Fruit fly (Drosophila melanogaster) whole organism, wandering third instar larva: Measurements from ENCODE around the gene RabX6.

Experiments
- Abd-B ChIP-seq: fragments of >200 bp; optimal IDR thresholded peaks from 2 replicates; lab custom pipeline; 2017; ENCODE audit warnings: missing biosample characterization, missing genetic modification characterization
- CG32264 ChIP-seq: fragments of 200-800 bp; sonication (Bioruptor generic); optimal IDR thresholded peaks from 2 replicates; lab custom pipeline; 2016; ENCODE audit warnings: missing biosample characterization, missing genetic modification characterization
- CG9705 ChIP-seq: fragments of 200-800 bp; sonication (Bioruptor generic); optimal IDR thresholded peaks from 2 replicates; lab custom pipeline; 2018; ENCODE audit warnings: missing biosample characterization, mild to moderate bottlenecking, missing genetic modification characterization
- CrebA ChIP-seq: fragments of 200-800 bp; sonication (Bioruptor generic); optimal IDR thresholded peaks from 2 replicates; lab custom pipeline; 2016; ENCODE audit warnings: missing biosample characterization, mild to moderate bottlenecking, missing genetic modification characterization, borderline replicate concordance
- Dfd ChIP-seq: fragments of >200 bp; optimal IDR thresholded peaks from 2 replicates; lab custom pipeline; 2017; ENCODE audit warnings: missing biosample characterization, missing genetic modification characterization
- Dif ChIP-seq: fragments of 200-275, 200-300 bp; sonication (Bioruptor generic); optimal IDR thresholded peaks from 2 replicates; lab custom pipeline; 2018; ENCODE audit warnings: missing biosample characterization, missing genetic modification characterization; ENCODE audit not compliant: partially characterized antibody
- GATAd ChIP-seq: sonication (Bioruptor generic); optimal IDR thresholded peaks from 2 replicates; lab custom pipeline; 2016; ENCODE audit warnings: missing biosample characterization, missing genetic modification characterization
- HLH106 ChIP-seq: fragments of 200-800 bp; optimal IDR thresholded peaks from 3 replicates; lab custom pipeline; 2019; ENCODE audit warnings: missing biosample characterization, mild to moderate bottlenecking, missing genetic modification characterization, moderate library complexity
- Hnf4 ChIP-seq: fragments of 200-800 bp; sonication (Bioruptor generic); optimal IDR thresholded peaks from 2 replicates; lab custom pipeline; 2016; ENCODE audit warnings: missing biosample characterization, mild to moderate bottlenecking, missing genetic modification characterization
- Hr78 ChIP-seq: fragments of >200 bp; optimal IDR thresholded peaks from 2 replicates; lab custom pipeline; 2017; ENCODE audit warnings: missing biosample characterization, missing genetic modification characterization
- Hr83 ChIP-seq: fragments of 200-300 bp; sonication (Bioruptor generic); optimal IDR thresholded peaks from 2 replicates; lab custom pipeline; 2016; ENCODE audit warnings: missing biosample characterization, mild to moderate bottlenecking, missing genetic modification characterization, moderate library complexity; ENCODE audit not compliant: poor library complexity, severe bottlenecking
- Jra ChIP-seq: sonication (Bioruptor generic); optimal IDR thresholded peaks from 2 replicates; lab custom pipeline; 2016; ENCODE audit warnings: missing biosample characterization, missing genetic modification characterization
- Mio ChIP-seq: sonication (Bioruptor generic); optimal IDR thresholded peaks from 2 replicates; lab custom pipeline; 2016; ENCODE audit warnings: missing biosample characterization, missing genetic modification characterization
- Myc ChIP-seq: fragments of >200 bp; optimal IDR thresholded peaks from 2 replicates; lab custom pipeline; 2017
- N ChIP-seq: fragments of >200 bp; optimal IDR thresholded peaks from 2 replicates; lab custom pipeline; 2018; ENCODE audit warnings: missing biosample characterization, missing external identifiers, missing genetic modification characterization
- OdsH ChIP-seq: fragments of 200-800 bp; sonication (Bioruptor generic); optimal IDR thresholded peaks from 2 replicates; lab custom pipeline; 2016; ENCODE audit warnings: missing biosample characterization, mild to moderate bottlenecking, missing genetic modification characterization
- Rel ChIP-seq, 2 experiments: fragments of 200-800 bp; sonication (Bioruptor generic) in 1 of 2; optimal IDR thresholded peaks; 2 replicates in 1 of 2; 3 replicates in 1 of 2; lab custom pipeline; 2016 to 2019; ENCODE audit warnings: mild to moderate bottlenecking in 2 of 2, missing biosample characterization in 2 of 2, missing genetic modification characterization in 2 of 2, moderate library complexity in 1 of 2
- Sp1 ChIP-seq: fragments of 200-800 bp; sonication (Bioruptor generic); optimal IDR thresholded peaks from 3 replicates; lab custom pipeline; 2019; ENCODE audit warnings: missing biosample characterization, mild to moderate bottlenecking, missing genetic modification characterization, moderate library complexity
- Vsx2 ChIP-seq: fragments of 200-300, 225-300 bp; sonication (Bioruptor generic); optimal IDR thresholded peaks from 2 replicates; lab custom pipeline; 2018; ENCODE audit warnings: missing biosample characterization, missing genetic modification characterization; ENCODE audit not compliant: partially characterized antibody
- br ChIP-seq: fragments of 200-800 bp; sonication (Bioruptor generic); optimal IDR thresholded peaks from 2 replicates; lab custom pipeline; 2016; ENCODE audit warnings: missing biosample characterization, missing genetic modification characterization
- brk ChIP-seq: fragments of 200-800 bp; sonication (Bioruptor generic); optimal IDR thresholded peaks from 2 replicates; lab custom pipeline; 2016; ENCODE audit warnings: missing biosample characterization, mild to moderate bottlenecking, missing genetic modification characterization
- dl ChIP-seq, 2 experiments: fragments of 175-275, 200-275 bp in 1 of 2; fragments of 200-275 bp in 1 of 2; sonication (Bioruptor generic); optimal IDR thresholded peaks; lab custom pipeline; 2018; ENCODE audit warnings: mild to moderate bottlenecking in 2 of 2, missing biosample characterization in 2 of 2, missing genetic modification characterization in 2 of 2, moderate library complexity in 2 of 2; ENCODE audit not compliant: partially characterized antibody in 2 of 2, insufficient read depth in 1 of 2
- dmrt93B ChIP-seq: fragments of 200-800 bp; sonication (Bioruptor generic); optimal IDR thresholded peaks from 2 replicates; lab custom pipeline; 2018; ENCODE audit warnings: missing biosample characterization, mild to moderate bottlenecking, missing genetic modification characterization
- dsf ChIP-seq: sonication (Bioruptor generic); optimal IDR thresholded peaks from 2 replicates; lab custom pipeline; 2016; ENCODE audit warnings: missing biosample characterization, missing genetic modification characterization, borderline replicate concordance
- ey ChIP-seq: fragments of 200-800 bp; sonication (Bioruptor generic); optimal IDR thresholded peaks from 2 replicates; lab custom pipeline; 2016; ENCODE audit warnings: missing biosample characterization, missing genetic modification characterization
- foxo ChIP-seq, 2 experiments: fragments of 200-800 bp; sonication (Bioruptor generic); optimal IDR thresholded peaks; 2 replicates in 1 of 2; 3 replicates in 1 of 2; lab custom pipeline; 2016 to 2017; ENCODE audit warnings: missing biosample characterization in 2 of 2, missing genetic modification characterization in 2 of 2
- fru ChIP-seq: fragments of 200-800 bp; sonication (Bioruptor generic); optimal IDR thresholded peaks from 3 replicates; lab custom pipeline; 2016; ENCODE audit warnings: missing biosample characterization, mild to moderate bottlenecking, missing genetic modification characterization
- h ChIP-seq: fragments of 200-800 bp; sonication (Bioruptor generic); optimal IDR thresholded peaks from 3 replicates; lab custom pipeline; 2016; ENCODE audit warnings: missing biosample characterization, mild to moderate bottlenecking, missing genetic modification characterization
- jim ChIP-seq: fragments of 175-275, 200-325 bp; sonication (Bioruptor generic); optimal IDR thresholded peaks from 2 replicates; lab custom pipeline; 2016; ENCODE audit warnings: missing biosample characterization, mild to moderate bottlenecking, missing genetic modification characterization
- lola ChIP-seq: fragments of >200 bp; optimal IDR thresholded peaks from 2 replicates; lab custom pipeline; 2017; ENCODE audit warnings: missing biosample characterization, missing genetic modification characterization
- pan ChIP-seq: fragments of >200 bp; optimal IDR thresholded peaks from 2 replicates; lab custom pipeline; 2017
- psq ChIP-seq: fragments of 200-800 bp; sonication (Bioruptor generic); optimal IDR thresholded peaks from 3 replicates; lab custom pipeline; 2017; ENCODE audit warnings: missing biosample characterization, mild to moderate bottlenecking, missing genetic modification characterization, moderate library complexity
- rgr ChIP-seq: fragments of 200-800 bp; sonication (Bioruptor generic); optimal IDR thresholded peaks from 3 replicates; lab custom pipeline; 2016; ENCODE audit warnings: missing biosample characterization, mild to moderate bottlenecking, missing genetic modification characterization
- sage ChIP-seq: fragments of 200-800 bp; sonication (Bioruptor generic); optimal IDR thresholded peaks from 2 replicates; lab custom pipeline; 2016; ENCODE audit warnings: missing biosample characterization, mild to moderate bottlenecking, missing genetic modification characterization
- sv ChIP-seq: fragments of 200-800 bp; sonication (Bioruptor generic); optimal IDR thresholded peaks from 3 replicates; lab custom pipeline; 2016; ENCODE audit warnings: missing biosample characterization, missing genetic modification characterization
- tai ChIP-seq: sonication (Bioruptor generic); optimal IDR thresholded peaks from 2 replicates; lab custom pipeline; 2016; ENCODE audit warnings: missing biosample characterization, missing genetic modification characterization
- usp ChIP-seq: fragments of >200 bp; optimal IDR thresholded peaks from 2 replicates; lab custom pipeline; 2017; ENCODE audit warnings: missing biosample characterization, missing genetic modification characterization
- woc ChIP-seq: sonication (Bioruptor generic); optimal IDR thresholded peaks from 2 replicates; lab custom pipeline; 2016; ENCODE audit warnings: missing biosample characterization, mild to moderate bottlenecking, missing genetic modification characterization

Gene RabX6

DNA sequence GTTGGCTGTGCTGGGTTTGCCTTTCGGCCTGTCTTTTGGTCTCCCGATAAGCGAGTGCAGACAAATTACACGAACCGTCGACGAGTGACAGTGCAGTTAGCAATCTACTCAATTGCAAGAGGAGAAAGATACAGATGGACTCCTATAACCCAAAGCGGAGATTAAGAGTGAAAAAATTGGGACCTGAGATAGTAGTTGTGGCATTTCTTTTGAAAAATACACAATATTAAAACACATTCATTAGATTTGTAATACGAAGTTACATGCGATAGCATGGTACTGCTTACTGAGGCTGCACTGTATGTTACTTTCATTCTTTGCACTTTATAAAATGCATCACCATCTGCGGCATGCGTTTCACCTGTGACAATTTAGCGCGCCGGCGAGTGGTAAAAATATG, 36.9 kb downstream of the RabX6 start:
- TF ChIP-seq Hr83 (GFP tag; lab: Kevin White, UChicago) (no peak), dmrt93B (GFP tag; lab: Kevin White, UChicago) (peak; percentile 2), OdsH (peak; percentile 4), foxo (GFP tag; optimal IDR thresholded peaks at IDR 0.05; lab: Kevin White, UChicago) (peak in 1 of 2 experiments; percentile 45), h (peak; percentile 37), fru (GFP tag; lab: Kevin White, UChicago) (peak; percentile 39), Dif (GFP tag; lab: Kevin White, UChicago) (no peak)
- TF ChIP-seq, all 38 proteins: peak for 5

DNA sequence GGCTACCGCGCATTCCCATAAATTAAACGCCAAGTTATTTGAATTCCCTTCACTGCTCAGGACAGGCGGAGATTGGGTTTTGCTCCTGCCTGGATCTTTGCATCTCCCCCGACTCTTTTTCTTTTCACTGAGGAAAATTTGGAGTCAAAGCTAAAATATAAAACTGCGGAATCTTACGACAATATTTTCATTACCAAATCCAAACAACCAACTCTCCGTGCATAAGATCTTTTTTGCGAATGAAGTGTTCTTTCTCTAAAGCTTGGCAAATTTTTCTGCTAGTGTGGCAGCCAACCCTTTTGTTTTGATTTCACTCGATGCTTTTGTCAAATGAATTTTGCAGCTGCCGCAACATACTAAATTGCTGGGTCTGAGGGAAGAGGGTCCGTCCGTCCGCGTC, 37.6 kb downstream of the RabX6 start:
- TF ChIP-seq dsf (GFP tag; lab: Kevin White, UChicago) (peak; percentile 25), Sp1 (GFP tag; lab: Kevin White, UChicago) (peak; percentile 91), pan (lab: Kevin White, UChicago) (no peak), br (GFP tag; lab: Kevin White, UChicago) (peak; percentile 91), rgr (GFP tag; lab: Kevin White, UChicago) (peak; percentile 91), lola (no peak), GATAd (GFP tag; lab: Kevin White, UChicago) (no peak), Abd-B (GFP tag; lab: Kevin White, UChicago) (no peak), sv (GFP tag; lab: Kevin White, UChicago) (no peak), h (peak; percentile 93), sage (GFP tag; lab: Kevin White, UChicago) (peak; percentile 85), Dif (GFP tag; lab: Kevin White, UChicago) (no peak), dl (GFP tag; optimal IDR thresholded peaks at IDR 0.05; lab: Kevin White, UChicago; ENCODE audit: insufficient read depth in 1 of 2, partially characterized antibody in 2 of 2) (no peak), foxo (GFP tag; optimal IDR thresholded peaks at IDR 0.05; lab: Kevin White, UChicago) (peak; percentile 14 to 92), Rel (GFP tag; optimal IDR thresholded peaks at IDR 0.05; lab: Kevin White, UChicago) (peak; percentile 47), Rel (tag; optimal IDR thresholded peaks at IDR 0.05; lab: Kevin White, UChicago) (peak; percentile 62), brk (GFP tag; lab: Kevin White, UChicago) (peak; percentile 78), usp (no peak), dmrt93B (GFP tag; lab: Kevin White, UChicago) (peak; percentile 64), psq (peak; percentile 82), Hr78 (GFP tag; lab: Kevin White, UChicago) (no peak), Myc (lab: Kevin White, UChicago) (no peak), jim (GFP tag; lab: Kevin White, UChicago) (no peak), tai (peak; percentile 77), CrebA (GFP tag; lab: Kevin White, UChicago) (peak; percentile 78), fru (GFP tag; lab: Kevin White, UChicago) (peak; percentile 94), ey (GFP tag; lab: Kevin White, UChicago) (peak; percentile 94), Hnf4 (peak; percentile 88), CG9705 (GFP tag; lab: Kevin White, UChicago) (peak; percentile 74), Mio (GFP tag; lab: Kevin White, UChicago) (no peak), N (GFP tag; lab: Kevin White, UChicago) (no peak), Vsx2 (GFP tag; lab: Kevin White, UChicago) (peak; percentile 11), CG32264 (GFP tag; lab: Kevin White, UChicago) (peak; percentile 82), Jra (peak; percentile 60), Dfd (GFP tag; lab: Kevin White, UChicago) (no peak), OdsH (peak; percentile 91), HLH106 (peak; percentile 92), Hr83 (GFP tag; lab: Kevin White, UChicago) (no peak), woc (peak; percentile 94)

DNA sequence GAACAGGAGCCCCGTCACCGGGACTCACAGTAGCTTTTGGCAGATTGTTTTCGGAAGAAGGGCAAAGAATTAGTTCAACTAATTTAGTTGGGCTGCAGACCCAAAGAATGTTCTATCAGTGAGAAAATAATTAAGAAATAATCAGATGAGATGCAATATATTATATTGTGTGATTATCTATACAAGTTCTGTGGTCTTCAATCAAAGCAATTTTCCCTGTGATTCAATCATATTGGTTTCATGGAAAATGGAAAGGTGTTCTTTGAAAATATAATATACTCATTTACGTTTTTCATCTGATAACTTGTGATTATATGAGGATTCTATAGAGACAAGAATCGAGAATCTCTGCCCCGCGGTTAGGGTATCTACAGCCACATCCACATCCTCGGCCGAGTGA, 38.3 kb downstream of the RabX6 start:
- TF ChIP-seq dsf (GFP tag; lab: Kevin White, UChicago) (no peak), tai (peak; percentile 33), HLH106 (peak; percentile 52), foxo (GFP tag; optimal IDR thresholded peaks at IDR 0.05; lab: Kevin White, UChicago) (peak in 1 of 2 experiments; percentile 26), ey (GFP tag; lab: Kevin White, UChicago) (peak; percentile 15), fru (GFP tag; lab: Kevin White, UChicago) (peak; percentile 10), Hnf4 (no peak), rgr (GFP tag; lab: Kevin White, UChicago) (peak; percentile 18), br (GFP tag; lab: Kevin White, UChicago) (peak; percentile 9), Abd-B (GFP tag; lab: Kevin White, UChicago) (no peak), h (peak; percentile 34), OdsH (peak; percentile 47), lola (no peak), dmrt93B (GFP tag; lab: Kevin White, UChicago) (no peak), Sp1 (GFP tag; lab: Kevin White, UChicago) (peak; percentile 45)
